Worm (Caenorhabditis elegans) whole organism, L2 larva: ENCODE data around the gene ech-6.

Source experiments
- C34F6.9 ChIP-seq: fragments of 150-350 bp; optimal IDR thresholded peaks from 2 replicates; lab custom pipeline; 2014; ENCODE audit warnings: missing biosample characterization, missing genetic modification characterization
- Y55F3AM.14 ChIP-seq: fragments of 200-800 bp; sonication (Bioruptor generic); optimal IDR thresholded peaks from 2 replicates; lab custom pipeline; 2018; ENCODE audit warnings: mild to moderate bottlenecking, missing genetic modification characterization, missing compliant biosample characterization
- alr-1 ChIP-seq: fragments of 150-350 bp; optimal IDR thresholded peaks from 2 replicates; lab custom pipeline; 2014; ENCODE audit warnings: missing biosample characterization, missing genetic modification characterization
- aly-2 ChIP-seq: fragments of 150-350 bp; optimal IDR thresholded peaks from 2 replicates; lab custom pipeline; 2014; ENCODE audit warnings: missing biosample characterization, missing genetic modification characterization
- ama-1 ChIP-seq: fragments of 150-350 bp; optimal IDR thresholded peaks from 2 replicates; lab custom pipeline; 2018; ENCODE audit warnings: inconsistent platforms
- blmp-1 ChIP-seq: sonication (generic microtip); optimal IDR thresholded peaks from 2 replicates; lab custom pipeline; 2017; ENCODE audit warnings: missing genetic modification characterization, mild to moderate bottlenecking, missing compliant biosample characterization, antibody characterized with exemption, moderate library complexity; ENCODE audit not compliant: insufficient read depth
- ceh-16 ChIP-seq: fragments of 150-350 bp; optimal IDR thresholded peaks from 2 replicates; lab custom pipeline; 2014; ENCODE audit warnings: missing biosample characterization, missing genetic modification characterization
- ceh-82 ChIP-seq: fragments of 150-350 bp; optimal IDR thresholded peaks from 2 replicates; lab custom pipeline; 2014; ENCODE audit warnings: missing biosample characterization, missing genetic modification characterization
- crh-2 ChIP-seq: sonication (generic microtip); optimal IDR thresholded peaks from 2 replicates; lab custom pipeline; 2017; ENCODE audit warnings: missing biosample characterization, missing genetic modification characterization
- dmd-4 ChIP-seq: sonication (generic microtip); optimal IDR thresholded peaks from 2 replicates; lab custom pipeline; 2017; ENCODE audit warnings: missing biosample characterization, missing genetic modification characterization
- egl-27 ChIP-seq: sonication (generic microtip); optimal IDR thresholded peaks from 3 replicates; lab custom pipeline; 2017; ENCODE audit warnings: missing biosample characterization, missing genetic modification reagents, missing genetic modification characterization
- elt-3 ChIP-seq: sonication (generic microtip); optimal IDR thresholded peaks from 2 replicates; lab custom pipeline; 2017; ENCODE audit warnings: missing biosample characterization, missing genetic modification characterization
- fos-1 ChIP-seq: fragments of 150-350 bp; optimal IDR thresholded peaks from 2 replicates; lab custom pipeline; 2014; ENCODE audit warnings: missing biosample characterization, missing genetic modification characterization
- gmeb-1 ChIP-seq: fragments of 150-350 bp; optimal IDR thresholded peaks from 2 replicates; lab custom pipeline; 2014; ENCODE audit warnings: missing biosample characterization, missing genetic modification characterization
- lin-13 ChIP-seq: fragments of 150-350 bp; optimal IDR thresholded peaks from 2 replicates; lab custom pipeline; 2014; ENCODE audit warnings: missing biosample characterization, missing genetic modification reagents, missing genetic modification characterization
- lin-39 ChIP-seq: fragments of 150-350 bp; optimal IDR thresholded peaks from 2 replicates; lab custom pipeline; 2014; ENCODE audit warnings: missing biosample characterization, missing genetic modification reagents, missing genetic modification characterization
- lsy-2 ChIP-seq, 2 experiments: fragments of 150-350 bp in 1 of 2; sonication (generic microtip) in 1 of 2; optimal IDR thresholded peaks; 2 replicates each; lab custom pipeline; 2014 to 2017; ENCODE audit warnings: missing biosample characterization in 2 of 2, missing genetic modification characterization in 2 of 2
- mbf-1 ChIP-seq: sonication (generic microtip); optimal IDR thresholded peaks from 2 replicates; lab custom pipeline; 2017; ENCODE audit warnings: missing biosample characterization, missing genetic modification characterization
- mdl-1 ChIP-seq, 2 experiments: fragments of 150-350 bp in 1 of 2; sonication (generic microtip) in 1 of 2; optimal IDR thresholded peaks; 2 replicates each; lab custom pipeline; 2017; ENCODE audit warnings: missing biosample characterization in 2 of 2, missing genetic modification characterization in 2 of 2
- nhr-10 ChIP-seq: sonication (generic microtip); optimal IDR thresholded peaks from 2 replicates; lab custom pipeline; 2017; ENCODE audit warnings: missing biosample characterization, missing genetic modification characterization
- nhr-12 ChIP-seq: fragments of 150-350 bp; optimal IDR thresholded peaks from 2 replicates; lab custom pipeline; 2014; ENCODE audit warnings: missing biosample characterization, missing genetic modification characterization
- nhr-129 ChIP-seq: fragments of 150-350 bp; optimal IDR thresholded peaks from 2 replicates; lab custom pipeline; 2014; ENCODE audit warnings: missing biosample characterization, missing genetic modification characterization
- nhr-21 ChIP-seq: fragments of 150-350 bp; optimal IDR thresholded peaks from 2 replicates; lab custom pipeline; 2014; ENCODE audit warnings: missing biosample characterization, missing genetic modification characterization
- nhr-23 ChIP-seq: fragments of 150-350 bp; optimal IDR thresholded peaks from 2 replicates; lab custom pipeline; 2014; ENCODE audit warnings: missing biosample characterization, missing genetic modification reagents, missing genetic modification characterization
- nhr-6 ChIP-seq: fragments of 150-350 bp; optimal IDR thresholded peaks from 2 replicates; lab custom pipeline; 2014; ENCODE audit warnings: missing biosample characterization, missing genetic modification characterization
- nhr-77 ChIP-seq: fragments of 150-350 bp; optimal IDR thresholded peaks from 2 replicates; lab custom pipeline; 2014; ENCODE audit warnings: missing biosample characterization, missing genetic modification characterization
- sem-4 ChIP-seq: fragments of 150-350 bp; optimal IDR thresholded peaks from 2 replicates; lab custom pipeline; 2014; ENCODE audit warnings: missing biosample characterization, missing genetic modification reagents, missing genetic modification characterization
- skn-1 ChIP-seq: sonication (generic microtip); optimal IDR thresholded peaks from 2 replicates; lab custom pipeline; 2017; ENCODE audit warnings: missing biosample characterization, missing genetic modification characterization
- sma-9 ChIP-seq, 2 experiments: fragments of 150-350 bp in 1 of 2; sonication (generic microtip) in 1 of 2; optimal IDR thresholded peaks; 2 replicates each; lab custom pipeline; 2014 to 2016; ENCODE audit warnings: missing genetic modification characterization in 2 of 2, mild to moderate bottlenecking in 1 of 2, missing biosample characterization in 1 of 2, missing compliant biosample characterization in 1 of 2, missing genetic modification reagents in 1 of 2, moderate library complexity in 1 of 2
- snpc-4 ChIP-seq: fragments of 150-350 bp; optimal IDR thresholded peaks from 2 replicates; lab custom pipeline; 2014; ENCODE audit warnings: missing biosample characterization, missing genetic modification characterization
- unc-39 ChIP-seq: fragments of 150-350 bp; optimal IDR thresholded peaks from 2 replicates; lab custom pipeline; 2014; ENCODE audit warnings: missing biosample characterization, missing genetic modification characterization
- unc-55 ChIP-seq: fragments of 150-350 bp; sonication (generic microtip); optimal IDR thresholded peaks from 3 replicates; lab custom pipeline; 2014; ENCODE audit warnings: missing biosample characterization, missing genetic modification reagents, missing genetic modification characterization
- unc-62 ChIP-seq: fragments of 150-350 bp; optimal IDR thresholded peaks from 2 replicates; lab custom pipeline; 2014; ENCODE audit warnings: missing biosample characterization, missing genetic modification reagents, missing genetic modification characterization
- zag-1 ChIP-seq: fragments of 150-350 bp; optimal IDR thresholded peaks from 2 replicates; lab custom pipeline; 2014; ENCODE audit warnings: missing biosample characterization, missing genetic modification characterization
- ztf-1 ChIP-seq: fragments of 200-800 bp; sonication (Bioruptor generic); conservative IDR thresholded peaks from 2 replicates; pipeline ENCODE4 v1.3.6; 2022; ENCODE audit warnings: missing genetic modification characterization, missing compliant biosample characterization
- ztf-11 ChIP-seq: sonication (generic microtip); optimal IDR thresholded peaks from 2 replicates; lab custom pipeline; 2017; ENCODE audit warnings: missing biosample characterization, missing genetic modification characterization
- ztf-4 ChIP-seq: fragments of 150-350 bp; optimal IDR thresholded peaks from 2 replicates; lab custom pipeline; 2014; ENCODE audit warnings: missing biosample characterization, missing genetic modification characterization

The ech-6 gene

ce11 chrIII:9776323-9776722 is 23.6 kb upstream of the ech-6 start, which contains the start of gene usp-46:
Gene usp-46 (plus strand): TSS chrIII:9776623.
- TF ChIP-seq lsy-2 (tag; optimal IDR thresholded peaks at IDR 0.05; lab: Kevin White, UChicago) = peak in 1 of 2 experiments; percentile 15
- no peak for TF ChIP-seq skn-1
- no peak for TF ChIP-seq nhr-23 (tag; lab: Kevin White, UChicago)
- TF ChIP-seq crh-2 (tag; lab: Kevin White, UChicago) = no peak
- TF ChIP-seq lin-39 = no peak
- TF ChIP-seq gmeb-1 (tag; lab: Kevin White, UChicago) = no peak
- no peak for TF ChIP-seq egl-27 (tag; lab: Kevin White, UChicago)
- peak; percentile 5 for TF ChIP-seq nhr-129 (tag; lab: Kevin White, UChicago)
- no peak for TF ChIP-seq unc-39 (tag; lab: Kevin White, UChicago)
- TF ChIP-seq lin-13 (GFP tag; lab: Kevin White, UChicago) = no peak
- TF ChIP-seq nhr-10 (tag; lab: Kevin White, UChicago) = no peak
- TF ChIP-seq C34F6.9 (tag; lab: Kevin White, UChicago) = peak; percentile 22
- no peak for TF ChIP-seq dmd-4 (tag; lab: Kevin White, UChicago)
- no peak for TF ChIP-seq elt-3

- TF ChIP-seq dmd-4 (tag; lab: Kevin White, UChicago) (no peak), sem-4 (tag; lab: Kevin White, UChicago) (no peak), mbf-1 (tag; lab: Kevin White, UChicago) (no peak), fos-1 (tag; lab: Kevin White, UChicago) (no peak), lin-13 (GFP tag; lab: Kevin White, UChicago) (no peak), nhr-21 (tag; lab: Kevin White, UChicago) (no peak), ztf-1 (GFP tag; lab: Robert Waterston, UW) (no peak), alr-1 (tag; lab: Kevin White, UChicago) (no peak), skn-1 (no peak), nhr-6 (tag; lab: Kevin White, UChicago) (no peak), aly-2 (tag; lab: Kevin White, UChicago) (no peak), crh-2 (tag; lab: Kevin White, UChicago) (no peak), lsy-2 (tag; optimal IDR thresholded peaks at IDR 0.05; lab: Kevin White, UChicago) (peak in 1 of 2 experiments; percentile 39), ceh-82 (tag; lab: Kevin White, UChicago) (no peak), C34F6.9 (tag; lab: Kevin White, UChicago) (no peak), unc-55 (GFP tag; lab: Kevin White, UChicago) (peak; percentile 27), gmeb-1 (tag; lab: Kevin White, UChicago) (peak; percentile 59), ztf-11 (tag; lab: Kevin White, UChicago) (no peak), sma-9 (GFP tag; optimal IDR thresholded peaks at IDR 0.05; lab: Kevin White, UChicago) (no peak), sma-9 (tag; optimal IDR thresholded peaks at IDR 0.05; lab: Kevin White, UChicago) (no peak)
Measured at ce11 chrIII:9775916-9776315, 23.2 kb upstream of the ech-6 start.

- no peak for TF ChIP-seq lin-13 (GFP tag; lab: Kevin White, UChicago)
- TF ChIP-seq C34F6.9 (tag; lab: Kevin White, UChicago) = no peak
- no peak for TF ChIP-seq zag-1 (tag; lab: Kevin White, UChicago)
- TF ChIP-seq ama-1 (lab: Kevin White, UChicago) = no peak
- no peak for TF ChIP-seq ztf-4 (tag; lab: Kevin White, UChicago)
- TF ChIP-seq aly-2 (tag; lab: Kevin White, UChicago) = no peak
- no peak for TF ChIP-seq ceh-16 (tag; lab: Kevin White, UChicago)
- no peak for TF ChIP-seq Y55F3AM.14 (GFP tag; lab: Kevin White, UChicago)
- no peak for TF ChIP-seq nhr-12 (tag; lab: Kevin White, UChicago)
Measured at ce11 chrIII:9772394-9772793, 19.7 kb upstream of the ech-6 start.

ce11 chrIII:9770590-9770989 is 17.9 kb upstream of the ech-6 start:
- TF ChIP-seq snpc-4 (tag; lab: Kevin White, UChicago) = no peak
- no peak for TF ChIP-seq mdl-1 (tag; optimal IDR thresholded peaks at IDR 0.05; lab: Kevin White, UChicago)
- no peak for TF ChIP-seq nhr-129 (tag; lab: Kevin White, UChicago)
- TF ChIP-seq unc-62 (GFP tag; lab: Kevin White, UChicago) = no peak
- no peak for TF ChIP-seq blmp-1
- no peak for TF ChIP-seq nhr-77 (tag; lab: Kevin White, UChicago)
- TF ChIP-seq lin-39 = no peak
- TF ChIP-seq mbf-1 (tag; lab: Kevin White, UChicago) = no peak
